Fruit fly (Drosophila melanogaster) ovary, adult (tissue): ENCODE results near the gene CG15020.

Source experiments
- CG17801 ChIP-seq: fragments of 200-800 bp; optimal IDR thresholded peaks from 2 replicates; lab custom pipeline; 2019; ENCODE audit warnings: missing biosample characterization, mild to moderate bottlenecking, missing genetic modification characterization, moderate library complexity; ENCODE audit not compliant: partially characterized antibody

CG15020 gene

dm6 chr3L:4458063-4458462 is 36.6 kb downstream of the CG15020 start, which contains the start of gene CG11345:
TSS of gene CG11345 (minus strand) at chr3L:4458163.
- TF ChIP-seq CG17801 (GFP tag; lab: Kevin White, UChicago): no peak

DNA sequence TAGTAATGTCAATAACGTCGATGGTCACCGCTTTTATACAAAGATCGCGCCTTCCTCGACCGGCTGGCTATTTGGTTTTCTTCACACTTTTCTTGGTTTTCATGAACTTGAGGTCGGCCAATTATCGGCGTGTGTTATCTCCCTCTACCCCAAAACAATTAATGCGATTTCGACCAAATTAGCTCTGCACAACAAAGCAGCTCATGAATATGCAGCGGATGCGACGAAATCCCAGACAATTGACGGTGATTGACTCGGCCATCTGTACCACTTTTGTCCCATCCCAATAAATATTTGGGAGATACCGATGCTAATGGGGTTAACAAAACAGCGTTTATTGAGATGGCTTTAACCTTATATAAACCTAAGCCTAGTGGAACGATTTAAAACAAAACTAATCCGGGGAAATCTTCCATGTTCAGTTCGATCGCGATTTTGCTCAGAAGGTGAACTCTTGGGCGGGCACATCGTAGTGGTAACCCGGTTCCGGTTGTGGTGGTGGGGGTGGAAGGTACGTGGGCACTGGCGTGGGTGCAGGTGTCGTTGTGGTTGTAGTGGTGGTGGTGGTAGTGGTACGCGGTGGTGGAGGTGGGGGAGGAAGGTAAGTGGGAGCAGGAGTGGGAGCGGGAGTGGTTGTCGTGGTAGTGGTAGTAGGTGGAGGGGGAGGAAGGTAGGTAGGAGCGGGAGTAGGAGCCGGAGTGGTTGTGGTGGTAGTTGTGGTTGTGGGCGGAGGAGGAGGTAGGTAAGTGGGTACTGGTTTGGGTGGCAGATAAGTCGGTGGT is 39.0 kb downstream of the CG15020 start, which contains the start of gene CG15022:
Gene CG15022 (minus strand): TSS at position 11 of the 782 bp plus-strand sequence.
- no peak for TF ChIP-seq CG17801 (GFP tag; lab: Kevin White, UChicago)

DNA sequence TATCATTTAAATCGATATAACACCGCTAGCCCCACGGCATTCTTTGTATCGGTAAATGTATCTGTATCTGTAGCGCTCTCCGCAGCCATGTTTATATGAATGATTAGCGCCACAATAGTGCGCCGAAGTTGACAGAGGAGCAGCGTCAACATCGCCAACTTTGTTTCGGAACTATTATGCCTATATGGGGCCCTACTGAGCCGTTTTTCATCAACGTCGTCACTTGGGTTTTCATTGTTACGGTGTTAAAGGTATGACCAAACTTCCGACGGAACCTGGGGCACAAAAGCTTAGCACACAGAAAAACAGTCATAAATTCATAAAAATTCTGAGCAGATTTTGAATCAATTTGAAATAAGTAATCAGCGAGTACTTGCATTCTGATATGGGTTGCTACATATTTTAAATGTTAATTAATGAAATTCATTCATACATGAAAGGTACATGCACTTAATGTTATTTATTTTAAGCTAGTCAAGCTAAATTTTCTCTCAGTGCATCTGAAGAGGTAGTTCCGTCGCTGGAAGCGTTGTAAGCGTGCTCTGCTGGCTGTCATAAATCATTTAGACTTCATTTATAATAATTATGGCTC is 40.1 kb downstream of the CG15020 start, which contains the start of gene CG15023:
Gene CG15023 (minus strand): TSS at position 51 of the 592 bp plus-strand sequence.
- no peak for TF ChIP-seq CG17801 (GFP tag; lab: Kevin White, UChicago)

dm6 chr3L:4463773-4464301 is 42.4 kb downstream of the CG15020 start, which contains the start of gene CG15024:
TSS of gene CG15024 (minus strand) at chr3L:4463823.
- TF ChIP-seq CG17801 (GFP tag; lab: Kevin White, UChicago): no peak

dm6 chr3L:4466530-4466929 is 45.1 kb downstream of the CG15020 start, which contains the start of gene CG32241:
TSS of gene CG32241 (minus strand) at chr3L:4466630.
- TF ChIP-seq CG17801 (GFP tag; lab: Kevin White, UChicago): no peak

DNA sequence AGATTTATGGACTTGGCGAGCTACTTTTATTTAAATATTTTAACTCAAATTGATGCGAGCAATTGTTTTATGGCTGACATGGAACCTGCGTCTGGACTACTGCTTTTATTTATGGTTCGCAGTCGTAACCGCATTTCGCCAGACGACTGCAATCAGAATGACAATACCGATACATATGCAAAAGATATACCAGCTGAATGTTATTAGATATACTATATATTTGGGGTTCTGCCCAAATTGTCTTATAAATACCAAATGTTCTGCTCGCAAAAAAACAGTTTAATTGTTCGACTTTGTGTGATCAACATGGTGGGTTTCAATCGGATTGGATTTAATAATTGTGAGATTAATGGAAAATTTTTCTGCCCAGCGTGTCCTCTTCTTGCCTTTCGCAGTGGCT is 48.2 kb downstream of the CG15020 start, which contains the start of gene CG32249:
Gene CG32249 (plus strand): TSS at position 301 of the 400 bp plus-strand sequence.
- no peak for TF ChIP-seq CG17801 (GFP tag; lab: Kevin White, UChicago)

dm6 chr3L:4471449-4471848 is 50.0 kb downstream of the CG15020 start, which contains the start of gene CG32248:
TSS of gene CG32248 (plus strand) at chr3L:4471749.
- no peak for TF ChIP-seq CG17801 (GFP tag; lab: Kevin White, UChicago)

dm6 chr3L:4472768-4473167 is 51.3 kb downstream of the CG15020 start, which contains the start of gene CG11349:
TSS of gene CG11349 (plus strand) at chr3L:4473068.
- TF ChIP-seq CG17801 (GFP tag; lab: Kevin White, UChicago): no peak

DNA sequence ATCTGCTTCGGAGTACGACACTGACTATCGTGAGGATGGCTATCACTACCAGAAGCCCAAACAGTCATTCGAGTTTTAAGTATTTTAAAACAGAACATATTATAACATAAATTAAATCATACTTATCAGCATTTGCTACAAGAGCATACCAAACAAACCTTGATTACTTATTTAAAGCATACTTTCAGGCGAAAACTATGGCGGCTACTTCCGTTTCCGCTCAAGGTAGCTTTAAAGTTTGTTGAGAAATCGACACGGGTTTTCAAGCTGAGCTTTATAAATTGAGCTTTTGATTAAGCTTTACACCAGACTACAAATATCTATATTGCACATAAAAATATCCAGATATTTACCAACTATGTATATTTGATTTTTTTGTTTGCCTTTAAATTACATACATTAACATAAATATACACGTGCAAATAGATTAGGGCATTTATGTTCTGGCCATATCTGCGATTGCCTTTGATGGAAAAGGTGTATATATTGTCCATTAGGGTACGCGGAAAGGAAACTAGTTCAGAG is 53.5 kb downstream of the CG15020 start:
- peak; percentile 86 for TF ChIP-seq CG17801 (GFP tag; lab: Kevin White, UChicago)

- TF ChIP-seq CG17801 (GFP tag; lab: Kevin White, UChicago): no peak
Observed at dm6 chr3L:4475704-4476103, 54.2 kb downstream of the CG15020 start.
